Fruit fly (Drosophila melanogaster) whole organism, embryonic: ENCODE measurements around the gene Gmppb.

Experiments
- Abd-B ChIP-seq: fragments of 200-800 bp; sonication (Bioruptor generic); optimal IDR thresholded peaks from 2 replicates; lab custom pipeline; 2018; ENCODE audit warnings: missing biosample characterization, mild to moderate bottlenecking, missing genetic modification characterization, moderate library complexity
- Blimp-1 ChIP-seq: fragments of 200-800 bp; sonication (Bioruptor generic); optimal IDR thresholded peaks from 3 replicates; lab custom pipeline; 2018; ENCODE audit warnings: missing biosample characterization, missing genetic modification characterization, mild to moderate bottlenecking, moderate library complexity, missing genetic modification reagents
- CG11247 ChIP-seq: fragments of 200-800 bp; sonication (Bioruptor generic); IDR thresholded peaks from 2 replicates; pipeline ENCODE4 v1.3.6; 2022; ENCODE audit warnings: missing biosample characterization, missing genetic modification characterization
- CG11398 ChIP-seq: fragments of 200-800 bp; sonication (Bioruptor generic); optimal IDR thresholded peaks from 2 replicates; lab custom pipeline; 2016; ENCODE audit warnings: missing biosample characterization, missing genetic modification characterization
- CG12155 ChIP-seq: fragments of 200-800 bp; sonication (Bioruptor generic); optimal IDR thresholded peaks from 3 replicates; lab custom pipeline; 2016; ENCODE audit warnings: missing biosample characterization, missing genetic modification characterization
- CG14860 ChIP-seq: fragments of 200-800 bp; sonication (Bioruptor generic); IDR thresholded peaks from 3 replicates; pipeline ENCODE4 v1.3.6; 2022; ENCODE audit warnings: missing biosample characterization, missing genetic modification characterization; ENCODE audit not compliant: partially characterized antibody
- CG1529 ChIP-seq: fragments of 200-800 bp; sonication (Bioruptor generic); optimal IDR thresholded peaks from 3 replicates; lab custom pipeline; 2018; ENCODE audit warnings: missing biosample characterization, missing genetic modification characterization
- CG16779 ChIP-seq: fragments of 200-800 bp; sonication (Bioruptor generic); IDR thresholded peaks from 2 replicates; pipeline ENCODE4 v1.3.6; 2022; ENCODE audit warnings: missing biosample characterization, missing genetic modification characterization
- CG16863 ChIP-seq: fragments of 200-800 bp; sonication (Bioruptor generic); optimal IDR thresholded peaks from 3 replicates; lab custom pipeline; 2016; ENCODE audit warnings: missing biosample characterization, missing genetic modification characterization
- CG17186 ChIP-seq: fragments of 200-800 bp; sonication (Bioruptor generic); optimal IDR thresholded peaks from 3 replicates; lab custom pipeline; 2017; ENCODE audit warnings: missing biosample characterization, missing genetic modification reagents, missing genetic modification characterization
- CG17912 ChIP-seq: fragments of 200-800 bp; sonication (Bioruptor generic); optimal IDR thresholded peaks from 2 replicates; lab custom pipeline; 2018; ENCODE audit warnings: missing biosample characterization, mild to moderate bottlenecking, missing genetic modification characterization
- CG2875 ChIP-seq: fragments of 200-800 bp; sonication (Bioruptor generic); optimal IDR thresholded peaks from 2 replicates; lab custom pipeline; 2017; ENCODE audit warnings: missing biosample characterization, mild to moderate bottlenecking, missing genetic modification characterization, missing genetic modification reagents
- CG3847 ChIP-seq: fragments of 200-800 bp; sonication (Bioruptor generic); IDR thresholded peaks from 2 replicates; pipeline ENCODE4 v1.3.6; 2022; ENCODE audit warnings: missing biosample characterization, missing genetic modification characterization
- CG42726 ChIP-seq: fragments of 200-800 bp; sonication (Bioruptor generic); IDR thresholded peaks from 2 replicates; pipeline ENCODE4 v1.3.6; 2022; ENCODE audit warnings: missing biosample characterization, missing genetic modification characterization; ENCODE audit not compliant: partially characterized antibody
- CG4328 ChIP-seq: fragments of 200-800 bp; sonication (Bioruptor generic); optimal IDR thresholded peaks from 3 replicates; lab custom pipeline; 2017; ENCODE audit warnings: missing biosample characterization, missing genetic modification reagents, missing genetic modification characterization
- CG4360 ChIP-seq: fragments of 200-800 bp; sonication (Bioruptor generic); IDR thresholded peaks from 2 replicates; pipeline ENCODE4 v1.3.6; 2022; ENCODE audit warnings: missing biosample characterization, missing genetic modification characterization
- CG4424 ChIP-seq: fragments of 200-800 bp; sonication (Bioruptor generic); optimal IDR thresholded peaks from 3 replicates; lab custom pipeline; 2016; ENCODE audit warnings: missing biosample characterization, missing genetic modification characterization
- CG7357 ChIP-seq: fragments of 200-800 bp; sonication (Bioruptor generic); IDR thresholded peaks from 3 replicates; pipeline ENCODE4 v1.3.6; 2022; ENCODE audit warnings: missing biosample characterization, missing genetic modification characterization
- CG7786 ChIP-seq: fragments of 200-800 bp; sonication (Bioruptor generic); optimal IDR thresholded peaks from 2 replicates; lab custom pipeline; 2016; ENCODE audit warnings: missing biosample characterization, missing genetic modification characterization
- CG7987 ChIP-seq: fragments of 200-800 bp; sonication (Bioruptor generic); optimal IDR thresholded peaks from 2 replicates; lab custom pipeline; 2018; ENCODE audit warnings: missing biosample characterization, mild to moderate bottlenecking, missing genetic modification characterization, moderate library complexity
- CrebB ChIP-seq: fragments of 200-800 bp; sonication (Bioruptor generic); optimal IDR thresholded peaks from 3 replicates; lab custom pipeline; 2018; ENCODE audit warnings: missing biosample characterization, mild to moderate bottlenecking, missing genetic modification characterization
- Dll ChIP-seq: fragments of 200-800 bp; sonication (Bioruptor generic); IDR thresholded peaks from 4 replicates; pipeline ENCODE4 v1.3.6; 2022; ENCODE audit warnings: missing biosample characterization, missing genetic modification characterization; ENCODE audit not compliant: partially characterized antibody
- E2f1 ChIP-seq: fragments of 200-800 bp; sonication (Bioruptor generic); IDR thresholded peaks from 2 replicates; pipeline ENCODE4 v1.3.6; 2022; ENCODE audit warnings: missing biosample characterization, missing genetic modification characterization
- ERR ChIP-seq: fragments of 200-800 bp; sonication (Bioruptor generic); optimal IDR thresholded peaks from 2 replicates; lab custom pipeline; 2016; ENCODE audit warnings: missing biosample characterization, missing genetic modification characterization
- Fer2 ChIP-seq: fragments of 200-800 bp; sonication (Bioruptor generic); optimal IDR thresholded peaks from 2 replicates; lab custom pipeline; 2018; ENCODE audit warnings: missing biosample characterization, mild to moderate bottlenecking, missing genetic modification characterization, moderate library complexity
- Hand ChIP-seq: fragments of 200-800 bp; sonication (Bioruptor generic); optimal IDR thresholded peaks from 2 replicates; lab custom pipeline; 2017; ENCODE audit warnings: mild to moderate bottlenecking, missing biosample characterization, missing genetic modification reagents, missing genetic modification characterization
- Hmr ChIP-seq: fragments of 200-800 bp; sonication (Bioruptor generic); optimal IDR thresholded peaks from 3 replicates; lab custom pipeline; 2017; ENCODE audit warnings: mild to moderate bottlenecking, missing biosample characterization, missing genetic modification reagents, missing genetic modification characterization
- Hr3 ChIP-seq: fragments of 200-800 bp; sonication (Bioruptor generic); optimal IDR thresholded peaks from 3 replicates; lab custom pipeline; 2016; ENCODE audit warnings: missing biosample characterization, missing genetic modification characterization
- Lim3 ChIP-seq: fragments of 200-800 bp; sonication (Bioruptor generic); IDR thresholded peaks from 2 replicates; pipeline ENCODE4 v1.3.6; 2022; ENCODE audit warnings: missing biosample characterization, missing genetic modification characterization
- Max ChIP-seq: fragments of 200-800 bp; sonication (Bioruptor generic); optimal IDR thresholded peaks from 2 replicates; lab custom pipeline; 2016; ENCODE audit warnings: missing biosample characterization, mild to moderate bottlenecking, missing genetic modification characterization
- NC2α ChIP-seq: fragments of 200-800 bp; sonication (Bioruptor generic); optimal IDR thresholded peaks from 2 replicates; lab custom pipeline; 2016; ENCODE audit warnings: missing biosample characterization, missing genetic modification characterization
- Pdp1 ChIP-seq, 2 experiments: fragments of 200-800 bp; sonication (Bioruptor generic); optimal IDR thresholded peaks; 3 replicates each; lab custom pipeline; 2016; ENCODE audit warnings: missing biosample characterization in 2 of 2, missing genetic modification characterization in 2 of 2, mild to moderate bottlenecking in 1 of 2, moderate library complexity in 1 of 2
- ara ChIP-seq: fragments of 200-800 bp; sonication (Bioruptor generic); IDR thresholded peaks from 2 replicates; pipeline ENCODE4 v1.3.6; 2022; ENCODE audit warnings: missing biosample characterization, missing genetic modification characterization
- ase ChIP-seq: fragments of 200-800 bp; sonication (Bioruptor generic); IDR thresholded peaks from 3 replicates; pipeline ENCODE4 v1.3.6; 2022; ENCODE audit warnings: missing biosample characterization, missing genetic modification characterization
- bcd ChIP-seq: fragments of 200-800 bp; sonication (Bioruptor generic); optimal IDR thresholded peaks from 2 replicates; lab custom pipeline; 2017; ENCODE audit warnings: missing biosample characterization, mild to moderate bottlenecking, missing genetic modification characterization
- btn ChIP-seq: fragments of 200-800 bp; sonication (Bioruptor generic); optimal IDR thresholded peaks from 2 replicates; lab custom pipeline; 2016; ENCODE audit warnings: missing biosample characterization, missing genetic modification characterization
- crc ChIP-seq: fragments of 200-800 bp; sonication (Bioruptor generic); optimal IDR thresholded peaks from 2 replicates; lab custom pipeline; 2016; ENCODE audit warnings: missing biosample characterization, missing genetic modification characterization
- crol ChIP-seq: fragments of 200-800 bp; sonication (Bioruptor generic); IDR thresholded peaks from 2 replicates; pipeline ENCODE4 v1.3.6; 2022; ENCODE audit warnings: missing biosample characterization, missing genetic modification characterization
- fu2 ChIP-seq: fragments of 200-800 bp; sonication (Bioruptor generic); optimal IDR thresholded peaks from 2 replicates; lab custom pipeline; 2016; ENCODE audit warnings: missing biosample characterization, missing genetic modification characterization
- jigr1 ChIP-seq: fragments of 200-800 bp; sonication (Bioruptor generic); IDR thresholded peaks from 3 replicates; pipeline ENCODE4 v1.3.6; 2022; ENCODE audit warnings: missing biosample characterization, missing genetic modification characterization
- klu ChIP-seq: fragments of 200-800 bp; sonication (Bioruptor generic); IDR thresholded peaks from 2 replicates; pipeline ENCODE4 v1.3.6; 2022; ENCODE audit warnings: missing biosample characterization, missing genetic modification characterization
- lilli ChIP-seq: fragments of 200-800 bp; sonication (Bioruptor generic); optimal IDR thresholded peaks from 3 replicates; lab custom pipeline; 2016; ENCODE audit warnings: missing biosample characterization, missing genetic modification characterization
- odd ChIP-seq: fragments of 200-800 bp; sonication (Bioruptor generic); optimal IDR thresholded peaks from 2 replicates; lab custom pipeline; 2017; ENCODE audit warnings: missing biosample characterization, mild to moderate bottlenecking, missing genetic modification characterization
- otp ChIP-seq: fragments of 200-800 bp; sonication (Bioruptor generic); IDR thresholded peaks from 3 replicates; pipeline ENCODE4, ENCODE4 v1.3.6; 2022; ENCODE audit warnings: missing biosample characterization, missing genetic modification characterization
- pfk ChIP-seq: fragments of 200-800 bp; sonication (Bioruptor generic); optimal IDR thresholded peaks from 2 replicates; lab custom pipeline; 2018; ENCODE audit warnings: missing biosample characterization, mild to moderate bottlenecking, missing genetic modification characterization, moderate library complexity
- pnt ChIP-seq: fragments of 200-800 bp; sonication (Bioruptor generic); optimal IDR thresholded peaks from 3 replicates; lab custom pipeline; 2016; ENCODE audit warnings: missing biosample characterization, missing genetic modification characterization
- pzg ChIP-seq: fragments of 200-800 bp; sonication (Bioruptor generic); optimal IDR thresholded peaks from 3 replicates; lab custom pipeline; 2018; ENCODE audit warnings: missing biosample characterization, mild to moderate bottlenecking, missing genetic modification characterization, moderate library complexity
- sob ChIP-seq: fragments of 200-800 bp; sonication (Bioruptor generic); IDR thresholded peaks from 2 replicates; pipeline ENCODE4 v1.3.6; 2022; ENCODE audit warnings: missing biosample characterization, missing genetic modification characterization
- tap ChIP-seq: fragments of 200-800 bp; optimal IDR thresholded peaks from 3 replicates; lab custom pipeline; 2019; ENCODE audit warnings: missing biosample characterization, mild to moderate bottlenecking, missing genetic modification characterization, moderate library complexity
- trem ChIP-seq: fragments of 200-800 bp; optimal IDR thresholded peaks from 3 replicates; lab custom pipeline; 2019; ENCODE audit warnings: missing biosample characterization, mild to moderate bottlenecking, missing genetic modification characterization, moderate library complexity

Gmppb gene

dm6 chr3R:4813172-4813716 is 2.0 kb downstream of the Gmppb start (continued):
- TF ChIP-seq crc (GFP tag; lab: Kevin White, UChicago), result no peak
- peak; percentile 82 for TF ChIP-seq CG7987 (GFP tag; lab: Kevin White, UChicago)
- TF ChIP-seq sob (GFP tag; lab: Robert Waterston, UW), result peak; percentile 69
- TF ChIP-seq CG16863 (GFP tag; lab: Kevin White, UChicago), result peak; percentile 26
- TF ChIP-seq CG14860, result peak; percentile 43; the same call in 2 of the 3 replicates
- TF ChIP-seq Max (GFP tag; lab: Kevin White, UChicago), result peak; percentile 18
- peak; percentile 75 for TF ChIP-seq pfk (GFP tag; lab: Kevin White, UChicago)
- peak; percentile 46 for TF ChIP-seq lilli (GFP tag; lab: Kevin White, UChicago)
- TF ChIP-seq CG7786 (GFP tag; lab: Kevin White, UChicago), result peak; percentile 17
- TF ChIP-seq Blimp-1 (GFP tag; lab: Kevin White, UChicago), result no peak
- peak; percentile 78 for TF ChIP-seq CG1529
- TF ChIP-seq CrebB (tag; lab: Kevin White, UChicago), result peak; percentile 72
- peak; percentile 66 for TF ChIP-seq CG3847 (GFP tag; lab: Robert Waterston, UW)
- TF ChIP-seq Lim3 (GFP tag; lab: Robert Waterston, UW), result no peak
- peak; percentile 50 for TF ChIP-seq pzg (GFP tag; lab: Kevin White, UChicago)
- no peak for TF ChIP-seq crol (GFP tag; lab: Robert Waterston, UW)
- no peak for TF ChIP-seq btn (GFP tag; lab: Kevin White, UChicago)
- no peak for TF ChIP-seq NC2α (GFP tag; lab: Kevin White, UChicago)
- TF ChIP-seq ase, result 0 out of 3 replicates have a peak, but pooled peaks have one; percentile 29
- TF ChIP-seq CG7357 (GFP tag; lab: Robert Waterston, UW), result peak; percentile 99
- peak; percentile 55 for TF ChIP-seq Hr3 (GFP tag; lab: Kevin White, UChicago)
- TF ChIP-seq Fer2, result no peak
- peak; percentile 54; the same call in 2 of the 3 replicates for TF ChIP-seq otp (GFP tag; lab: Robert Waterston, UW)
- peak; percentile 58 for TF ChIP-seq tap (tag; lab: Kevin White, UChicago)
- TF ChIP-seq ERR (GFP tag; lab: Kevin White, UChicago), result peak; percentile 36
- peak; percentile 58 for TF ChIP-seq Hand
- peak; percentile 83 for TF ChIP-seq CG17912 (GFP tag; lab: Kevin White, UChicago)
- TF ChIP-seq CG11247 (GFP tag; lab: Robert Waterston, UW), result peak; percentile 50; the same call in 1 of the 2 replicates
- TF ChIP-seq CG2875, result peak; percentile 80
- TF ChIP-seq ara, result no peak
- TF ChIP-seq CG4328 (GFP tag; lab: Kevin White, UChicago), result peak; percentile 67
- TF ChIP-seq Dll (GFP tag; lab: Robert Waterston, UW), result peak; percentile 69
- TF ChIP-seq E2f1 (GFP tag; lab: Robert Waterston, UW), result no peak
- peak; percentile 46 for TF ChIP-seq trem (tag; lab: Kevin White, UChicago)
- peak; percentile 32 for TF ChIP-seq CG12155 (GFP tag; lab: Kevin White, UChicago)
- TF ChIP-seq fu2 (GFP tag; lab: Kevin White, UChicago), result no peak
- TF ChIP-seq klu (GFP tag; lab: Robert Waterston, UW), result no peak
- TF ChIP-seq pnt, result no peak
- 0 out of 2 replicates have a peak, but pooled peaks have one; percentile 5 for TF ChIP-seq CG16779
- peak; percentile 1 for TF ChIP-seq CG11398
- peak in 1 of 2 experiments; percentile 60 for TF ChIP-seq Pdp1 (GFP tag; optimal IDR thresholded peaks at IDR 0.05; lab: Kevin White, UChicago)
- TF ChIP-seq odd (GFP tag; lab: Kevin White, UChicago), result peak; percentile 81
- TF ChIP-seq CG4424 (GFP tag; lab: Kevin White, UChicago), result peak; percentile 2
- peak; percentile 51 for TF ChIP-seq bcd
- TF ChIP-seq CG4360 (GFP tag; lab: Robert Waterston, UW), result peak; percentile 71
- TF ChIP-seq Hmr (GFP tag; lab: Kevin White, UChicago), result peak; percentile 62
- TF ChIP-seq Abd-B (GFP tag; lab: Kevin White, UChicago), result no peak
- TF ChIP-seq jigr1 (GFP tag; lab: Robert Waterston, UW), result no peak
- no peak for TF ChIP-seq CG17186 (GFP tag; lab: Kevin White, UChicago)
- peak; percentile 71; the same call in 1 of the 2 replicates for TF ChIP-seq CG42726 (GFP tag; lab: Robert Waterston, UW)
